Worm (Caenorhabditis elegans): ENCODE measurements around the gene mps-4.

mps-4 gene

ce11 chrIII:8299078-8299587 lies 27.6 kb upstream of the mps-4 start:
- no peak for TF ChIP-seq mec-3 (tag; optimal IDR thresholded peaks at IDR 0.05; ENCODE audit: borderline replicate concordance)
- TF ChIP-seq sdc-2 (tag; optimal IDR thresholded peaks at IDR 0.05) = no peak
- peak; percentile 29 for TF ChIP-seq unc-42 (tag; optimal IDR thresholded peaks at IDR 0.05)

DNA sequence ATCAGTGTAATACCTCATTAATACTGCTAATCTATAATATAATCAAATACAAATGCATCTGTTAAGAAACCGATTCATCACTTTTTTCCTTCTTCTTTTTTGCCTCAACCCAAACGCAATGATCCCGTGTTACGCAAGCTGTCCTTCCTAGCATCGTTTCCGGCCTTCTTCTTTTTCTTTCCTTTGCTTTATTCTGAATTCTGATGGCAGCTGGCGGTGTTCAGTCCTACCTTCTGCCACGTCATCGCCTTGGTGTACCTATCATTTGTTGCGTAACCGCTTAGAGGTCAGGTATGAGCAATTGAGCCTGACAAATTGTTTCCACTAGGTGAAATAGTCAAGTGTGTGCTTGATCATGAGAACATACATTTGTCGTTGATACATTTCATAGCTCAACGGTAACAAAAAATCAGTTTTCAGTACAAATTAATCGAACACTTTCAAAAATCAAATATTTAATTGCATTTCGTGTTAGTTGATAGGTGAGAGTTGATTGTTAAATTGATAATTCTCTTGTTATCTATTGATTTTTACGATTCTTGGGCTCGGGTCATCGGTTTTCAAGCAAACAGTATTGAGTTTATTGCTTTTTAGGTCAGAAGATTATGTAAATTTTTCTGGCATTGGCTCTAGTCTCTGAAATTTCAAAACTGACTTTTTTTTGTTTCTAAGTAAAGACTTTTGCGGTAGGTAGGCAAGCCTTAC lies 26.8 kb upstream of the mps-4 start:
- TF ChIP-seq ceh-2 (tag; optimal IDR thresholded peaks at IDR 0.05) (no peak), elt-2 (tag; optimal IDR thresholded peaks at IDR 0.05) (peak; percentile 30), tbx-2 (tag; optimal IDR thresholded peaks at IDR 0.05) (peak; percentile 37)

DNA sequence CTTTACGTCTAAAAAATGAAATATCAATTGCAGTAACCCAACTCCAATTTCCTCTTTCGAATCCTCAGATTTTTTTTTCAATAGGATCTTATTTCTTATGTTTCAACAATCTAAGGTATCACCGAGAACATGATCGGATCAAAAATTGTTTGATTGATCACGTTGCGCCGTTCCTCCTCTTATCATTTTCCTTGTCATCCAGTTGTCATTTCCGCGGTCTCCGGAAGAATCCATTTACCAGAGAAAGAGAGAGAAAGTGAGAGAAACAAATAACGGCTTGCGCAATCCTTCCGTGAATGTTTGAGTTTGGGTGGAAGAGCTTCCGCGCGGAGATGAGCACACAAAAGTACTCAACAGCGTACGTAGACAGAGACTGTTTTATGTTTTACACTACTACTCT lies 21.7 kb upstream of the mps-4 start:
- TF ChIP-seq unc-55 (GFP tag; optimal IDR thresholded peaks at IDR 0.05) = peak; percentile 56
- TF ChIP-seq ceh-45 (GFP tag; IDR thresholded peaks at IDR 0.05) = no peak

DNA sequence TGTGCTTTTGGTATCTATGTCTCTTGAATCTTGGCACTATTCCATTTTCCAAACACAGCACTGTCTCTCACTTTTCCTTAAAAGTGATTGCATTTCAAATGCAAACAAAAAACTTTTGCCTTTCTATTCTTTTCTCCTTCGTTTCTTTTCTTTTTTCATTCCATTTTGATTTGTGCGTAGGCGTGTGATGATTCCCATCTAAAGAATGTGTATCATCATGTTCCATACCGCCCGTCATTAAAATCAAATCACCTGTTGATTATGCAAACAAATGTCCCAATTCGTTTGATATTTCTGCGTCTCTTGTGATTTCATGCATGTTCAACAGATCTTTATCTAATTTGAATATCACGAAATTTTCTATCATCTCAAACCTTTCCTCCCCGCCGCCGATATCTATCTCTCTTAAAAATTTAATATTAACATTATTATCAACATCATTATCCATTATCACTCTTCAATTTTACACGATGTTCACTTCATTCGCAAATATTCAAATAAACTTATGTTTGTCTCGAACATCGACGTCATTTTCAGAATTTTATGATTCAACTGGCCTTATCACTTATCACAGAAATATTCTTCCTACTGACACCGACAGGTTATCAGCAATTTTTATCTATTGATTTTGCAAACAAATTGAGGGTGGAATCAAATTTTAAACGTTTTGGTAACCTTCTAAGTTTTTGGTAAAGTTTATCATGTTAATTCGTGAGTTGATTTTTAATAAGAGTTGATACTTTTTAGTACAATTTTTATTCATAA lies 19.9 kb upstream of the mps-4 start:
- TF ChIP-seq ceh-48 (tag; optimal IDR thresholded peaks at IDR 0.05) (no peak), elt-2 (tag; optimal IDR thresholded peaks at IDR 0.05) (peak; percentile 89)

DNA sequence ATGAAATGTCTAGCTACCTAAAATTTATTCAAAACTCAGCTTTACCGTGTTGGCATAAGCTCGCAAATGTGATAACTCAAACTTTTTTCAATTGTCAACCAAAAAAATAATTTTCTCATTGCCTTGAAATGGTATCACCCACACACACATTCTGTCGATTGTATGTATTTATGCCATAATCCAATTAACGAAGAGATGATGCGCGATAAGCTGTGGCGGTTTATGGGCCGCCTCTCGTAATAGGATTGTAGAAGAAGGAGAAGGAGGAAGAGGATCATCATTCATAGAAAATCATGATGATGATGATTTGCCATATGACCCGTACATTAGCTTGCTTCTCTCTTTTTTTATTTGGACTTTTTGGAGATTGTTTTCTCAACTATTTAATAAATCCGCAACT lies 17.6 kb upstream of the mps-4 start:
- TF ChIP-seq eyg-1 (tag; optimal IDR thresholded peaks at IDR 0.05) (no peak), unc-42 (tag; optimal IDR thresholded peaks at IDR 0.05) (peak; percentile 85), ets-4 (tag; optimal IDR thresholded peaks at IDR 0.05) (no peak), C38D4.7 (GFP tag; optimal IDR thresholded peaks at IDR 0.05) (no peak), K02D7.2 (tag; optimal IDR thresholded peaks at IDR 0.05) (no peak), nhr-232 (tag; optimal IDR thresholded peaks at IDR 0.05) (no peak)

- no peak for TF ChIP-seq odd-2 (tag; optimal IDR thresholded peaks at IDR 0.05)
- TF ChIP-seq eyg-1 (tag; optimal IDR thresholded peaks at IDR 0.05) = no peak
- TF ChIP-seq ceh-18 (tag; optimal IDR thresholded peaks at IDR 0.05) = peak; percentile 62
- TF ChIP-seq nfya-1 (tag; optimal IDR thresholded peaks at IDR 0.05) = peak; percentile 44
- TF ChIP-seq pax-1 (tag; optimal IDR thresholded peaks at IDR 0.05) = no peak
- TF ChIP-seq unc-42 (tag; optimal IDR thresholded peaks at IDR 0.05) = peak; percentile 44
- TF ChIP-seq tbx-2 (tag; optimal IDR thresholded peaks at IDR 0.05) = no peak
- peak; percentile 46 for TF ChIP-seq unc-55 (GFP tag; optimal IDR thresholded peaks at IDR 0.05)
- TF ChIP-seq rnt-1 (tag; optimal IDR thresholded peaks at IDR 0.05) = peak; percentile 34
- peak; percentile 45 for TF ChIP-seq ceh-19 (GFP tag; optimal IDR thresholded peaks at IDR 0.05)
- peak; percentile 17 for TF ChIP-seq F13H6.1 (tag; optimal IDR thresholded peaks at IDR 0.05)
Observed at ce11 chrIII:8287519-8287918, 15.9 kb upstream of the mps-4 start.

ce11 chrIII:8286824-8287223 lies 15.2 kb upstream of the mps-4 start:
- no peak for TF ChIP-seq pha-2 (tag; optimal IDR thresholded peaks at IDR 0.05)
- no peak for TF ChIP-seq zip-5 (tag; optimal IDR thresholded peaks at IDR 0.05)
- TF ChIP-seq lin-11 (tag; optimal IDR thresholded peaks at IDR 0.05) = no peak
- TF ChIP-seq rnt-1 (tag; optimal IDR thresholded peaks at IDR 0.05) = no peak
- TF ChIP-seq hlh-8 (tag; optimal IDR thresholded peaks at IDR 0.05) = no peak

ce11 chrIII:8286003-8286402 lies 14.4 kb upstream of the mps-4 start:
- peak; percentile 61 for TF ChIP-seq unc-42 (tag; optimal IDR thresholded peaks at IDR 0.05)
- TF ChIP-seq fkh-10 (GFP tag; optimal IDR thresholded peaks at IDR 0.05) = no peak
